Worm (Caenorhabditis elegans) whole organism, L3 larva: ENCODE data around the gene R11G1.2.
A peak's percentile ranks its signal among the peaks of the same experiment; 100 is the strongest.

Experiments
- R02D3.7 ChIP-seq: fragments of 150-350 bp; optimal IDR thresholded peaks from 2 replicates; lab custom pipeline; 2014; ENCODE audit warnings: missing biosample characterization, missing genetic modification characterization
- ZK546.5 ChIP-seq: sonication (generic microtip); optimal IDR thresholded peaks from 2 replicates; lab custom pipeline; 2017; ENCODE audit warnings: missing biosample characterization, missing genetic modification characterization
- ama-1 ChIP-seq: fragments of 150-350 bp; optimal IDR thresholded peaks from 2 replicates; lab custom pipeline; 2018
- ceh-16 ChIP-seq: sonication (generic microtip); optimal IDR thresholded peaks from 2 replicates; lab custom pipeline; 2017; ENCODE audit warnings: missing biosample characterization, missing genetic modification characterization
- ceh-9 ChIP-seq: sonication (generic microtip); optimal IDR thresholded peaks from 2 replicates; lab custom pipeline; 2018; ENCODE audit warnings: missing biosample characterization, missing genetic modification characterization
- daf-12 ChIP-seq: fragments of 150-350 bp; optimal IDR thresholded peaks from 2 replicates; lab custom pipeline; 2014; ENCODE audit warnings: missing biosample characterization, missing genetic modification reagents, missing genetic modification characterization
- egl-27 ChIP-seq: sonication (generic microtip); optimal IDR thresholded peaks from 4 replicates; lab custom pipeline; 2017; ENCODE audit warnings: missing biosample characterization, missing genetic modification reagents, missing genetic modification characterization
- egl-5 ChIP-seq: fragments of 150-350 bp; optimal IDR thresholded peaks from 2 replicates; lab custom pipeline; 2017; ENCODE audit warnings: missing biosample characterization, missing genetic modification reagents, missing genetic modification characterization, inconsistent platforms
- elt-2 ChIP-seq: sonication (generic microtip); optimal IDR thresholded peaks from 2 replicates; lab custom pipeline; 2016; ENCODE audit warnings: missing genetic modification reagents, mild to moderate bottlenecking, missing genetic modification characterization, missing compliant biosample characterization
- eor-1 ChIP-seq, 2 experiments: fragments of 150-350 bp; optimal IDR thresholded peaks; 2 replicates each; lab custom pipeline; 2014 to 2018; ENCODE audit warnings: missing biosample characterization in 2 of 2, missing genetic modification characterization in 2 of 2
- fkh-10 ChIP-seq: sonication (generic microtip); optimal IDR thresholded peaks from 2 replicates; lab custom pipeline; 2017; ENCODE audit warnings: missing biosample characterization, missing genetic modification reagents, missing genetic modification characterization
- fkh-2 ChIP-seq: fragments of 150-350 bp; optimal IDR thresholded peaks from 2 replicates; lab custom pipeline; 2014; ENCODE audit warnings: missing biosample characterization, missing genetic modification reagents, missing genetic modification characterization
- hmg-11 ChIP-seq: sonication (generic microtip); optimal IDR thresholded peaks from 2 replicates; lab custom pipeline; 2016; ENCODE audit warnings: missing genetic modification characterization, missing compliant biosample characterization
- jun-1 ChIP-seq: fragments of 150-350 bp; optimal IDR thresholded peaks from 2 replicates; lab custom pipeline; 2014; ENCODE audit warnings: missing biosample characterization, missing genetic modification reagents, missing genetic modification characterization
- lin-39 ChIP-seq: fragments of 150-350 bp; optimal IDR thresholded peaks from 2 replicates; lab custom pipeline; 2018; ENCODE audit warnings: missing biosample characterization, missing genetic modification reagents, missing genetic modification characterization
- mdl-1 ChIP-seq: fragments of 150-350 bp; optimal IDR thresholded peaks from 2 replicates; lab custom pipeline; 2014; ENCODE audit warnings: missing biosample characterization, missing genetic modification characterization
- nfya-1 ChIP-seq: sonication (generic microtip); optimal IDR thresholded peaks from 2 replicates; lab custom pipeline; 2017; ENCODE audit warnings: missing genetic modification characterization, mild to moderate bottlenecking, missing compliant biosample characterization, antibody characterized with exemption, moderate library complexity; ENCODE audit not compliant: insufficient read depth
- nhr-11 ChIP-seq: fragments of 150-350 bp; optimal IDR thresholded peaks from 2 replicates; lab custom pipeline; 2014; ENCODE audit warnings: missing biosample characterization, missing genetic modification characterization
- nhr-12 ChIP-seq: fragments of 150-350 bp; optimal IDR thresholded peaks from 2 replicates; lab custom pipeline; 2014; ENCODE audit warnings: missing biosample characterization, missing genetic modification characterization
- nhr-23 ChIP-seq: fragments of 150-350 bp; optimal IDR thresholded peaks from 2 replicates; lab custom pipeline; 2014; ENCODE audit warnings: missing biosample characterization, missing genetic modification reagents, missing genetic modification characterization
- nhr-28 ChIP-seq: fragments of 150-350 bp; optimal IDR thresholded peaks from 2 replicates; lab custom pipeline; 2014; ENCODE audit warnings: missing biosample characterization, missing genetic modification characterization
- nhr-43 ChIP-seq: sonication (generic microtip); optimal IDR thresholded peaks from 2 replicates; lab custom pipeline; 2016; ENCODE audit warnings: mild to moderate bottlenecking, missing genetic modification characterization, missing compliant biosample characterization; ENCODE audit not compliant: poor library complexity, severe bottlenecking
- nhr-67 ChIP-seq: fragments of 150-350 bp; optimal IDR thresholded peaks from 2 replicates; lab custom pipeline; 2014; ENCODE audit warnings: missing biosample characterization, missing genetic modification characterization
- pha-4 ChIP-seq: fragments of 150-350 bp; optimal IDR thresholded peaks from 2 replicates; lab custom pipeline; 2014; ENCODE audit warnings: missing biosample characterization, missing genetic modification reagents, missing genetic modification characterization
- pqm-1 ChIP-seq: fragments of 150-350 bp; optimal IDR thresholded peaks from 2 replicates; lab custom pipeline; 2017; ENCODE audit warnings: missing biosample characterization, missing genetic modification characterization, inconsistent platforms
- sea-2 ChIP-seq: fragments of 150-350 bp; sonication (generic microtip); optimal IDR thresholded peaks from 4 replicates; lab custom pipeline; 2014; ENCODE audit warnings: missing biosample characterization, missing genetic modification reagents, missing genetic modification characterization
- skn-1 ChIP-seq: fragments of 150-350 bp; optimal IDR thresholded peaks from 2 replicates; lab custom pipeline; 2014; ENCODE audit warnings: missing biosample characterization, missing genetic modification characterization
- snpc-4 ChIP-seq: fragments of 150-350 bp; optimal IDR thresholded peaks from 2 replicates; lab custom pipeline; 2014; ENCODE audit warnings: missing biosample characterization, missing genetic modification characterization
- tbx-2 ChIP-seq: sonication (generic microtip); optimal IDR thresholded peaks from 2 replicates; lab custom pipeline; 2016; ENCODE audit warnings: mild to moderate bottlenecking, missing genetic modification characterization, missing compliant biosample characterization
- unc-62 ChIP-seq: fragments of 150-350 bp; sonication (generic microtip); optimal IDR thresholded peaks from 4 replicates; lab custom pipeline; 2014; ENCODE audit warnings: missing biosample characterization, missing genetic modification reagents, missing genetic modification characterization
- zag-1 ChIP-seq: fragments of 150-350 bp; optimal IDR thresholded peaks from 2 replicates; lab custom pipeline; 2014; ENCODE audit warnings: missing biosample characterization, missing genetic modification characterization
- ztf-11 ChIP-seq: fragments of 150-350 bp; optimal IDR thresholded peaks from 2 replicates; lab custom pipeline; 2014; ENCODE audit warnings: missing biosample characterization, missing genetic modification characterization
- ztf-4 ChIP-seq: fragments of 150-350 bp; optimal IDR thresholded peaks from 2 replicates; lab custom pipeline; 2014; ENCODE audit warnings: missing biosample characterization, missing genetic modification characterization

Gene R11G1.2

DNA sequence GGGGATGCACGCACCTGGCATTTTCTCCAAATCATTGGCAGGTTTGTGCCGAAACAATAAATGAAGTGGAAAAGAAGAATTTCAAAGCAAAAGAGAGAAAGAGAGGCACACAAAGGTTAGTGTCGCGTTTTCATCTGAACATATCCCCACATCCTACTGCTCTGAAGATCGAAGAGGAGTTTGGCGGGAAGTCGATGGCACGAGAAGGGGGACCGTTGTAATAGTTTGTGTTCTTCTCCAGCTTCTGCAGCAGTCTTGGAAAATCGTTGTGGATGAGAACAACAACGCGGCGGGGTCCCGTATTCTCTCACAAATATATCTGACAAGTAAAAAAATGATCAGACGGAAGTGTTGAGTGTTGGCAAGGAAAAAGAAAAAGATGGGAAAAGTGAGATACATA, 4.5 kb upstream of the R11G1.2 start:
- TF ChIP-seq ceh-16 (tag; lab: Kevin White, UChicago) (no peak), lin-39 (tag; lab: Kevin White, UChicago) (no peak), mdl-1 (tag; lab: Kevin White, UChicago) (no peak), sea-2 (GFP tag; lab: Kevin White, UChicago) (no peak), ztf-11 (tag; lab: Kevin White, UChicago) (no peak), R02D3.7 (no peak), egl-5 (tag; lab: Kevin White, UChicago) (no peak), hmg-11 (tag; lab: Kevin White, UChicago) (no peak), jun-1 (no peak), eor-1 (tag; optimal IDR thresholded peaks at IDR 0.05; lab: Kevin White, UChicago) (no peak), pqm-1 (no peak), tbx-2 (no peak), nhr-11 (tag; lab: Kevin White, UChicago) (no peak), nhr-28 (tag; lab: Kevin White, UChicago) (no peak), fkh-10 (GFP tag; lab: Kevin White, UChicago) (no peak), daf-12 (no peak), snpc-4 (tag; lab: Kevin White, UChicago) (no peak), nhr-43 (tag; lab: Kevin White, UChicago) (no peak), fkh-2 (tag; lab: Kevin White, UChicago) (no peak)

DNA sequence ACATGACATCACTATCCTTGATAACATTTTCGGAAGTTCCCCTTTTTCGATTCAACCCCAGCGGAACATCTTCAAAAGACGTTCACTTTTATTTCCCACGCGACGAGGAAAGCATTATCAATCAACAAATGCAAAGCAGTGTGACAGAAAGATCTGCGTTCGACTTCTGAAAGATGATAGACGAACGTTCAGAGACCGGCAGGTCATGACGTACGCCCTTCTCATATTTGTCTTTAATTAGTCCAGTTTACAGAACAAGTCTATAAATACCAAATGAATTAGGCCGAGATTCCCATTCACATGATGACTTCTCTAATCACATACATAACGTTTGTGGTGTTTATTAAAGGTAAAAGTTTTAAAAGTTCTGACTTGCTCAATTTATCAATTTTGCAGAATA, 4.2 kb downstream of the R11G1.2 start, which contains the start of gene R11G1.11:
Gene R11G1.11, plus strand, starts transcription at position 301 of the 400 bp plus-strand sequence.
- TF ChIP-seq nhr-23 (peak; percentile 52), ama-1 (no peak), ztf-4 (tag; lab: Kevin White, UChicago) (no peak), egl-5 (tag; lab: Kevin White, UChicago) (no peak), ceh-9 (no peak)

DNA sequence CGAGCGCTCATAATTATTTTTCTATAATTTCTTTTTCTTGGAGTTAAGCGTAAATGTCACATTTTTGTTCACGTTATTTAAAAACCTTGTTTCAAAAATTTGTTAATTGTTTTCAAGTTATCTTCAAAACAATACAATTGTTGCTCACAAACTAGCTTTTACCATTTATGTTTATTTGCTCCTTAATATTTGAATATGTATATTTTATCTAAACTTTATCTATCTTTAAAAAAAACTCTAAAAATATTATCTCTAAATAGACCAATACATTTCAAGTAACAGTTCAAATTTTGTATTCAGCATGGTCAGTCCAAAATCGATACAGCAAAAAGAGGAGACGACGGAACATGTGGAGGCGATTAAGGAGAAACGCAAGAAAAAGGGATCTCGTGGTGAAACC, 5.6 kb downstream of the R11G1.2 start, which contains the start of gene R11G1.7:
Gene R11G1.7, plus strand, starts transcription at position 301 of the 400 bp plus-strand sequence.
- TF ChIP-seq fkh-10 (GFP tag; lab: Kevin White, UChicago): no peak
- no peak for TF ChIP-seq unc-62 (GFP tag; lab: Kevin White, UChicago)
- no peak for TF ChIP-seq nhr-67
- no peak for TF ChIP-seq nhr-12 (tag; lab: Kevin White, UChicago)
- no peak for TF ChIP-seq skn-1
- TF ChIP-seq R02D3.7: no peak
- no peak for TF ChIP-seq nhr-23

DNA sequence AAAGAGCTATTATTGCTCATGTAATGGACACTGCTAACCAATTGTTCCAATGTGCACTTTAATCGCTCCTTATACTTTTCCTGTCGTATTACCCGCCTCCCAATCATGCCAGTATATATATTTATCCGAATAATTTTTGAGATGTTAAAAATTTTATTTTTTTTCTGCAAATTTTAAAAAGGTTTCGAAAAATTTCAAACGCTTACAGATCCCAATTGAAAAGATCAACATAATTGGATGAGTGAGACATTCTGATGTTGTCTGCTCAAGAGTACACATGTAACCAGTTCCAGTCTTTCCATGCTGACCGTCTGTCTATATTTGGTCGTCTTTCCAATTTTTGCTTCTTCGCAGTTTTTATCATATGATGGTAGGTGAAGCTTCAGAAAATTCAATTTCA, 8.8 kb downstream of the R11G1.2 start, which contains the start of gene R11G1.1:
Gene R11G1.1, plus strand, starts transcription at position 301 of the 400 bp plus-strand sequence.
- no peak for TF ChIP-seq pha-4 (tag; lab: Kevin White, UChicago)
- no peak for TF ChIP-seq pqm-1
- TF ChIP-seq egl-27: no peak
- no peak for TF ChIP-seq sea-2 (GFP tag; lab: Kevin White, UChicago)
- TF ChIP-seq ZK546.5 (tag; lab: Kevin White, UChicago): no peak

DNA sequence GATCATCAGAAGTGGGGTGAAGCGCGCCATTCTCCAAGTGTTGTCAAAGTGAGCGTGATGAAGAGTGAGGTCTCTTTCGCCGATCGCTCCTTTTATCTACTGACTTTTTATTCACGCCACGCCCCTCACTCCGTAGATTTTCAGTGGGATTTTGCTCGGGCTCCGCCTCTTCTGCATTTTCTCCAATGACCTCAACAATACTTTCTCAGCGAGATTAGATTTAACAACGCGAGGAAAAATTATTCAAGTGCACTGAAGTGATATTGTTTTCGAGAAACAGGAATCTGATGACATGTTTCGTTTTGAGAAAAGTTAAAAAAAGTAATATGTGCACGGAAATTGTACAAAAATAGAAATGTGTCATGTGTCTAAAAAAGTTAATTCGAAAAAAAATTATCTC, 18.4 kb downstream of the R11G1.2 start, which contains the start of gene snet-1:
Gene snet-1, minus strand, starts transcription at position 101 of the 400 bp plus-strand sequence.
- TF ChIP-seq nhr-67 (no peak), ama-1 (no peak), nfya-1 (tag; lab: Kevin White, UChicago) (no peak), zag-1 (tag; lab: Kevin White, UChicago) (no peak), skn-1 (no peak), ceh-9 (no peak), tbx-2 (no peak), egl-27 (no peak), ztf-4 (tag; lab: Kevin White, UChicago) (no peak)

DNA sequence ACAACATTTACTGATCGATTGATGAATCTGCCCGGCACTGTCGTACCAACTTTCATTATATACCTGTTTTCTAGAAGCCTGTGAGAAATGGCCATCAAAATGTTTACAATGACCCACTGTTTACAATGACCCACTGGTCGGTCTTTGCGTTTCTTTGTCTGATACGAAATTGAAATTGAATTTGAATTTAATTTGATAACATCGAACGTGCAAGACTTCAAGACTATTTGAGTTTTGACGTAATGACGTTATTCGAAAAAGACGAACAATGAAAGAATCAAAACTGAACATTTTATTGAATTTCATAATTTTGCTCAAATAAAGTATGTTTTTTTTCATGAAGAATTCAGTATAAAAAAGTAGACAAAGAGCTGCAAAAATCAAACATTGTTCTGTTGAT, 21.6 kb downstream of the R11G1.2 start, which contains the start of gene C02F12.5:
Gene C02F12.5, minus strand, starts transcription at position 101 of the 400 bp plus-strand sequence.
- TF ChIP-seq elt-2 (tag; lab: Kevin White, UChicago) (peak; percentile 33), ZK546.5 (tag; lab: Kevin White, UChicago) (no peak)
